Worm (Caenorhabditis elegans) whole organism, L4 larva: ENCODE data around the gene Y38E10A.9.

ENCODE experiments used
- D1046.2 ChIP-seq: fragments of 200-800 bp; sonication (Bioruptor generic); IDR thresholded peaks from 2 replicates; pipeline ENCODE4 v1.3.6; 2022; ENCODE audit warnings: missing genetic modification characterization, missing compliant biosample characterization
- F10B5.3 ChIP-seq: sonication (generic microtip); optimal IDR thresholded peaks from 2 replicates; lab custom pipeline; 2016; ENCODE audit warnings: mild to moderate bottlenecking, missing genetic modification characterization, missing compliant biosample characterization
- T26A8.4 ChIP-seq: fragments of 200-800 bp; sonication (Bioruptor generic); IDR thresholded peaks from 2 replicates; pipeline ENCODE4 v1.3.6; 2022; ENCODE audit warnings: missing genetic modification characterization, missing compliant biosample characterization
- Y5F2A.4 ChIP-seq: fragments of 200-800 bp; sonication (Bioruptor generic); optimal IDR thresholded peaks from 2 replicates; lab custom pipeline; 2018; ENCODE audit warnings: mild to moderate bottlenecking, missing genetic modification characterization, missing compliant biosample characterization
- aha-1 ChIP-seq: fragments of 150-350 bp; peaks from one replicate; lab custom pipeline; 2014; ENCODE audit warnings: missing biosample characterization, missing genetic modification characterization
- ama-1 ChIP-seq: fragments of 150-350 bp; optimal IDR thresholded peaks from 2 replicates; lab custom pipeline; 2014; ENCODE audit warnings: inconsistent platforms, mixed read lengths
- ceh-44 ChIP-seq: fragments of 200-800 bp; sonication (Bioruptor generic); IDR thresholded peaks from 2 replicates; pipeline ENCODE4 v1.3.6; 2022; ENCODE audit warnings: missing genetic modification reagents, missing genetic modification characterization, missing compliant biosample characterization
- ceh-62 ChIP-seq: sonication (generic microtip); optimal IDR thresholded peaks from 2 replicates; lab custom pipeline; 2017; ENCODE audit warnings: missing biosample characterization, missing genetic modification characterization
- dmd-6 ChIP-seq: fragments of 200-800 bp; sonication (Bioruptor generic); IDR thresholded peaks from 2 replicates; pipeline ENCODE4 v1.3.6; 2022; ENCODE audit warnings: missing genetic modification reagents, missing genetic modification characterization, missing compliant biosample characterization
- dpl-1 ChIP-seq: fragments of 150-350 bp; optimal IDR thresholded peaks from 2 replicates; lab custom pipeline; 2014; ENCODE audit warnings: missing biosample characterization, missing genetic modification reagents, missing genetic modification characterization
- duxl-1 ChIP-seq: sonication (generic microtip); optimal IDR thresholded peaks from 2 replicates; lab custom pipeline; 2016; ENCODE audit warnings: mild to moderate bottlenecking, missing genetic modification characterization, moderate library complexity, missing compliant biosample characterization; ENCODE audit not compliant: poor library complexity
- egl-43 ChIP-seq: fragments of 200-800 bp; sonication (Bioruptor generic); IDR thresholded peaks from 2 replicates; pipeline ENCODE4 v1.3.6; 2022; ENCODE audit warnings: missing genetic modification reagents, missing genetic modification characterization, missing compliant biosample characterization
- hif-1 ChIP-seq, 2 experiments: sonication (generic microtip); optimal IDR thresholded peaks; 2 replicates each; lab custom pipeline; 2016 to 2017; ENCODE audit warnings: missing compliant biosample characterization in 2 of 2, missing genetic modification characterization in 2 of 2, missing genetic modification reagents in 2 of 2, missing genotype in 2 of 2, mild to moderate bottlenecking in 1 of 2
- hlh-11 ChIP-seq: fragments of 200-800 bp; sonication (Bioruptor generic); optimal IDR thresholded peaks from 2 replicates; lab custom pipeline; 2018; ENCODE audit warnings: mild to moderate bottlenecking, missing genetic modification characterization, missing compliant biosample characterization
- hlh-30 ChIP-seq: sonication (generic microtip); optimal IDR thresholded peaks from 2 replicates; lab custom pipeline; 2017; ENCODE audit warnings: antibody characterized with exemption, mild to moderate bottlenecking, missing genetic modification characterization, missing compliant biosample characterization; ENCODE audit not compliant: insufficient read depth
- lin-15B ChIP-seq: fragments of 150-350 bp; sonication (generic microtip); optimal IDR thresholded peaks from 3 replicates; lab custom pipeline; 2014; ENCODE audit warnings: missing biosample characterization, missing genetic modification characterization
- lin-29 ChIP-seq: fragments of 200-800 bp; sonication (Bioruptor generic); IDR thresholded peaks from 2 replicates; pipeline ENCODE4 v1.3.6; 2022; ENCODE audit warnings: missing genetic modification reagents, missing genetic modification characterization, missing compliant biosample characterization
- mep-1 ChIP-seq: fragments of 150-350 bp; sonication (generic microtip); optimal IDR thresholded peaks from 3 replicates; lab custom pipeline; 2014; ENCODE audit warnings: missing biosample characterization, missing genetic modification characterization
- mxl-2 ChIP-seq: fragments of 200-800 bp; sonication (Bioruptor generic); conservative IDR thresholded peaks from 2 replicates; pipeline ENCODE4 v1.3.6; 2022; ENCODE audit warnings: missing genetic modification reagents, missing genetic modification characterization, missing compliant biosample characterization
- nhr-11 ChIP-seq: fragments of 150-350 bp; optimal IDR thresholded peaks from 2 replicates; lab custom pipeline; 2014; ENCODE audit warnings: missing biosample characterization, missing genetic modification characterization
- nhr-28 ChIP-seq: fragments of 150-350 bp; optimal IDR thresholded peaks from 2 replicates; lab custom pipeline; 2014; ENCODE audit warnings: missing biosample characterization, missing genetic modification characterization
- nhr-6 ChIP-seq: fragments of 150-350 bp; optimal IDR thresholded peaks from 2 replicates; lab custom pipeline; 2014; ENCODE audit warnings: missing biosample characterization, missing genetic modification characterization
- nhr-77 ChIP-seq: fragments of 150-350 bp; optimal IDR thresholded peaks from 2 replicates; lab custom pipeline; 2014; ENCODE audit warnings: missing biosample characterization, missing genetic modification characterization
- php-3 ChIP-seq: fragments of 200-800 bp; sonication (Bioruptor generic); IDR thresholded peaks from 2 replicates; pipeline ENCODE4 v1.3.6; 2022; ENCODE audit warnings: missing genetic modification reagents, missing genetic modification characterization, missing compliant biosample characterization
- pqm-1 ChIP-seq: sonication (generic microtip); optimal IDR thresholded peaks from 2 replicates; lab custom pipeline; 2017; ENCODE audit warnings: missing biosample characterization, missing genetic modification characterization
- skn-1 ChIP-seq: fragments of 150-350 bp; optimal IDR thresholded peaks from 2 replicates; lab custom pipeline; 2014; ENCODE audit warnings: missing biosample characterization, missing genetic modification characterization
- snpc-1.2 ChIP-seq: fragments of 200-800 bp; sonication (Bioruptor generic); IDR thresholded peaks from 2 replicates; pipeline ENCODE4 v1.3.6; 2022; ENCODE audit warnings: missing genetic modification reagents, missing genetic modification characterization, missing compliant biosample characterization
- snpc-4 ChIP-seq: fragments of 150-350 bp; optimal IDR thresholded peaks from 2 replicates; lab custom pipeline; 2014; ENCODE audit warnings: missing biosample characterization, missing genetic modification characterization
- spr-1 ChIP-seq: sonication (generic microtip); optimal IDR thresholded peaks from 2 replicates; lab custom pipeline; 2016; ENCODE audit warnings: mild to moderate bottlenecking, missing genetic modification characterization, missing compliant biosample characterization
- tra-1 ChIP-seq: fragments of 200-800 bp; sonication (Bioruptor generic); IDR thresholded peaks from 2 replicates; pipeline ENCODE4 v1.3.6; 2022; ENCODE audit warnings: missing genetic modification reagents, missing genetic modification characterization, missing compliant biosample characterization
- unc-62 ChIP-seq, 3 experiments: fragments of 150-350 bp in 1 of 3; sonication (generic microtip); optimal IDR thresholded peaks in 2 of 3; peaks in 1 of 3; 1 replicate in 1 of 3; 2 replicates in 2 of 3; lab custom pipeline; 2014 to 2017; ENCODE audit warnings: missing biosample characterization in 3 of 3, missing genetic modification characterization in 3 of 3, missing genetic modification reagents in 3 of 3, missing genotype in 1 of 3
- zfp-3 ChIP-seq: fragments of 200-800 bp; sonication (Bioruptor generic); conservative IDR thresholded peaks from 2 replicates; pipeline ENCODE4 v1.3.6; 2022; ENCODE audit warnings: missing genetic modification reagents, missing genetic modification characterization, missing compliant biosample characterization

The Y38E10A.9 gene

ce11 chrII:12577754-12578153 is 31.0 kb upstream of the Y38E10A.9 start, which contains the start of gene clec-8:
clec-8 (minus strand) TSS chrII:12578061.
- TF ChIP-seq hlh-11 (tag; lab: Kevin White, UChicago) (peak; percentile 41), nhr-11 (tag; lab: Kevin White, UChicago) (no peak), nhr-77 (tag; lab: Kevin White, UChicago) (peak; percentile 61), dmd-6 (peak; percentile 48; the same call in 1 of the 2 replicates), pqm-1 (tag; lab: Kevin White, UChicago) (peak; percentile 40), nhr-28 (peak; percentile 55), hlh-30 (tag; lab: Kevin White, UChicago) (no peak)
- TF ChIP-seq, all 104 proteins: peak for 5

DNA sequence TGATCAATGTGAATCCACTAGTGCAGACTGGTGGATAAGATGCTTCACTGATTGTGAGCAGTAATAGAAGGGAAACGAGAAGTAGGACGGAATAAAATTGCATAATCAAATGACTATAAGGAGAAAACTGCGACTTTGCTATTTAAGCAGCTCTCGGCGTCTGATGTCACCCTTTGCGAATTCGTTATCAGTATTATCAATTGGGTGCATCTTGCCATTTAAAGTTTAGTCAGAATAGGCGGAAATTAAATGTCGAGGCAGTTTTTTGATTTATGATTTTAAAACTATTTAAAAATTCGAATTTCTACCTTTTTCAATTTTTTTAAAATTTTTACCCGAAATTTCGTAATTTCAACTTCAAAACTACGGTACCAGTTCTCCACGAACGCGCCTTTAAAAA is 27.8 kb upstream of the Y38E10A.9 start, which contains the start of gene clec-4:
Gene clec-4, minus strand, starts transcription at position 162 of the 400 bp plus-strand sequence.
- TF ChIP-seq unc-62 (GFP tag; optimal IDR thresholded peaks at IDR 0.05 in 1 of 2; lab: Kevin White, UChicago) (peak in 1 of 2 experiments; percentile 47), unc-62 (tag; optimal IDR thresholded peaks at IDR 0.05; lab: Kevin White, UChicago) (no peak), ama-1 (lab: Kevin White, UChicago) (no peak), snpc-1.2 (GFP tag; lab: Robert Waterston, UW) (no peak), dmd-6 (peak; percentile 43), nhr-6 (peak; percentile 63), pqm-1 (tag; lab: Kevin White, UChicago) (peak; percentile 75), zfp-3 (no peak)

- TF ChIP-seq mep-1 (tag; lab: Kevin White, UChicago), result no peak
- peak; percentile 64 for TF ChIP-seq hlh-30 (tag; lab: Kevin White, UChicago)
- TF ChIP-seq pqm-1 (tag; lab: Kevin White, UChicago), result no peak
- TF ChIP-seq snpc-4 (tag; lab: Kevin White, UChicago), result no peak
- TF ChIP-seq ceh-44 (GFP tag; lab: Robert Waterston, UW), result no peak
- no peak for TF ChIP-seq lin-15B
- no peak for TF ChIP-seq ceh-62 (tag; lab: Kevin White, UChicago)
- no peak for TF ChIP-seq nhr-6
- no peak for TF ChIP-seq skn-1 (tag; lab: Kevin White, UChicago)
- TF ChIP-seq egl-43 (GFP tag; lab: Robert Waterston, UW), result no peak
- TF ChIP-seq aha-1 (tag; lab: Kevin White, UChicago), result peak; percentile 80
- TF ChIP-seq tra-1 (GFP tag; lab: Robert Waterston, UW), result no peak
- TF ChIP-seq unc-62 (GFP tag; optimal IDR thresholded peaks at IDR 0.05 in 1 of 2; lab: Kevin White, UChicago), result no peak
- no peak for TF ChIP-seq unc-62 (tag; optimal IDR thresholded peaks at IDR 0.05; lab: Kevin White, UChicago)
- TF ChIP-seq snpc-1.2 (GFP tag; lab: Robert Waterston, UW), result no peak
- no peak for TF ChIP-seq mxl-2 (GFP tag; lab: Robert Waterston, UW)
- TF ChIP-seq lin-29, result no peak
- TF ChIP-seq D1046.2 (GFP tag; lab: Robert Waterston, UW), result no peak
- TF ChIP-seq spr-1 (tag; lab: Kevin White, UChicago), result no peak
- no peak for TF ChIP-seq hlh-11 (tag; lab: Kevin White, UChicago)
- TF ChIP-seq F10B5.3 (tag; lab: Kevin White, UChicago), result no peak
- TF ChIP-seq Y5F2A.4 (GFP tag; lab: Kevin White, UChicago), result no peak
- no peak for TF ChIP-seq duxl-1 (tag; lab: Kevin White, UChicago)
- no peak for TF ChIP-seq T26A8.4 (GFP tag; lab: Robert Waterston, UW)
- peak in 1 of 2 experiments; percentile 47 for TF ChIP-seq hif-1 (tag; optimal IDR thresholded peaks at IDR 0.05; lab: Kevin White, UChicago)
- TF ChIP-seq php-3 (GFP tag; lab: Robert Waterston, UW), result no peak
- TF ChIP-seq nhr-11 (tag; lab: Kevin White, UChicago), result no peak
- peak; percentile 39 for TF ChIP-seq dpl-1 (GFP tag; lab: Kevin White, UChicago)
- TF ChIP-seq, all 104 proteins: peak for 4
These were observed 4.8 kb upstream of the Y38E10A.9 start, which contains the start of the genes ceh-100 and lips-15 for ce11 chrII:12603667-12604621. ceh-100 (minus strand) TSS chrII:12603680. lips-15 (plus strand) TSS chrII:12604386.
